Worm (Caenorhabditis elegans): ENCODE data around the gene F57C2.5.

- no peak for TF ChIP-seq ama-1 (optimal IDR thresholded peaks at IDR 0.05)
- TF ChIP-seq scrt-1 (GFP tag; IDR thresholded peaks at IDR 0.05): no peak
- TF ChIP-seq flt-1 (GFP tag; IDR thresholded peaks at IDR 0.05): no peak
- TF ChIP-seq sea-1 (GFP tag; conservative IDR thresholded peaks at IDR 0.05): no peak
- no peak for TF ChIP-seq ceh-36 (tag; optimal IDR thresholded peaks at IDR 0.05)
- no peak for TF ChIP-seq F13C5.2 (tag; optimal IDR thresholded peaks at IDR 0.05)
- no peak for TF ChIP-seq hnd-1 (tag; optimal IDR thresholded peaks at IDR 0.05)
Observed at ce11 chrII:14574790-14575189, 46.8 kb upstream of the F57C2.5 start.
